Fruit fly (Drosophila melanogaster) whole organism, embryonic: Measurements from ENCODE around the gene faf.

Experiments used
- BtbVII ChIP-seq: fragments of 200-800 bp; sonication (Bioruptor generic); optimal IDR thresholded peaks from 3 replicates; lab custom pipeline; 2017; ENCODE audit warnings: missing biosample characterization, mild to moderate bottlenecking, missing genetic modification characterization
- CG10959 ChIP-seq: fragments of 200-800 bp; sonication (Bioruptor generic); IDR thresholded peaks from 2 replicates; pipeline ENCODE4 v1.3.6; 2022; ENCODE audit warnings: missing biosample characterization, missing genetic modification characterization
- CG1233 ChIP-seq: fragments of 200-800 bp; sonication (Bioruptor generic); optimal IDR thresholded peaks from 4 replicates; lab custom pipeline; 2018; ENCODE audit warnings: missing biosample characterization, mild to moderate bottlenecking, missing genetic modification characterization
- CG13775 ChIP-seq: fragments of 200-800 bp; sonication (Bioruptor generic); optimal IDR thresholded peaks from 3 replicates; lab custom pipeline; 2017; ENCODE audit warnings: missing biosample characterization, mild to moderate bottlenecking, missing genetic modification characterization
- CG14050 ChIP-seq: fragments of 200-800 bp; sonication (Bioruptor generic); IDR thresholded peaks from 3 replicates; pipeline ENCODE4 v1.3.6; 2022; ENCODE audit warnings: missing biosample characterization, missing genetic modification characterization
- CG14710 ChIP-seq: fragments of 200-800 bp; sonication (Bioruptor generic); optimal IDR thresholded peaks from 3 replicates; lab custom pipeline; 2019; ENCODE audit warnings: missing biosample characterization, mild to moderate bottlenecking, missing genetic modification characterization, moderate library complexity
- CG15479 ChIP-seq: fragments of 200-800 bp; sonication (Bioruptor generic); optimal IDR thresholded peaks from 3 replicates; lab custom pipeline; 2019; ENCODE audit warnings: missing biosample characterization, mild to moderate bottlenecking, missing genetic modification characterization, moderate library complexity
- CG15514 ChIP-seq: fragments of 200-800 bp; sonication (Bioruptor generic); optimal IDR thresholded peaks from 3 replicates; lab custom pipeline; 2017; ENCODE audit warnings: missing biosample characterization, missing genetic modification characterization, mild to moderate bottlenecking, moderate library complexity, missing genetic modification reagents
- CG15601 ChIP-seq: fragments of 200-800 bp; sonication (Bioruptor generic); optimal IDR thresholded peaks from 3 replicates; lab custom pipeline; 2019; ENCODE audit warnings: missing biosample characterization, mild to moderate bottlenecking, missing genetic modification characterization, moderate library complexity
- CG2120 ChIP-seq: fragments of 200-800 bp; sonication (Bioruptor generic); optimal IDR thresholded peaks from 3 replicates; lab custom pipeline; 2016; ENCODE audit warnings: missing biosample characterization, missing genetic modification characterization
- CG2712 ChIP-seq: fragments of 200-800 bp; optimal IDR thresholded peaks from 3 replicates; lab custom pipeline; 2019; ENCODE audit warnings: missing biosample characterization, mild to moderate bottlenecking, missing genetic modification characterization, moderate library complexity
- CG30403 ChIP-seq: fragments of 200-800 bp; sonication (Bioruptor generic); optimal IDR thresholded peaks from 3 replicates; lab custom pipeline; 2016; ENCODE audit warnings: missing biosample characterization, missing genetic modification characterization
- CG31365 ChIP-seq: fragments of 200-800 bp; sonication (Bioruptor generic); optimal IDR thresholded peaks from 2 replicates; lab custom pipeline; 2018; ENCODE audit warnings: missing biosample characterization, mild to moderate bottlenecking, missing genetic modification characterization
- CG3995 ChIP-seq: fragments of 200-800 bp; sonication (Bioruptor generic); optimal IDR thresholded peaks from 3 replicates; lab custom pipeline; 2016; ENCODE audit warnings: missing biosample characterization, missing genetic modification characterization
- CG4617 ChIP-seq: fragments of 200-800 bp; sonication (Bioruptor generic); optimal IDR thresholded peaks from 3 replicates; lab custom pipeline; 2016; ENCODE audit warnings: missing biosample characterization, missing genetic modification characterization, borderline replicate concordance
- CG5245 ChIP-seq: fragments of 200-800 bp; sonication (Bioruptor generic); optimal IDR thresholded peaks from 3 replicates; lab custom pipeline; 2016; ENCODE audit warnings: missing biosample characterization, missing genetic modification characterization
- CG7357 ChIP-seq: fragments of 200-800 bp; sonication (Bioruptor generic); IDR thresholded peaks from 3 replicates; pipeline ENCODE4 v1.3.6; 2022; ENCODE audit warnings: missing biosample characterization, missing genetic modification characterization
- CG7372 ChIP-seq: fragments of 200-800 bp; sonication (Bioruptor generic); IDR thresholded peaks from 2 replicates; pipeline ENCODE4 v1.3.6; 2022; ENCODE audit warnings: missing biosample characterization, missing genetic modification characterization
- CG8359 ChIP-seq: fragments of 200-800 bp; sonication (Bioruptor generic); optimal IDR thresholded peaks from 2 replicates; lab custom pipeline; 2017; ENCODE audit warnings: missing biosample characterization, mild to moderate bottlenecking, missing genetic modification characterization, borderline replicate concordance
- CoRest ChIP-seq: fragments of 200-800 bp; sonication (Bioruptor generic); optimal IDR thresholded peaks from 3 replicates; lab custom pipeline; 2018; ENCODE audit warnings: missing biosample characterization, mild to moderate bottlenecking, missing genetic modification characterization, moderate library complexity
- Dll ChIP-seq: fragments of 200-800 bp; sonication (Bioruptor generic); IDR thresholded peaks from 4 replicates; pipeline ENCODE4 v1.3.6; 2022; ENCODE audit warnings: missing biosample characterization, missing genetic modification characterization; ENCODE audit not compliant: partially characterized antibody
- ERR ChIP-seq: fragments of 200-800 bp; sonication (Bioruptor generic); optimal IDR thresholded peaks from 2 replicates; lab custom pipeline; 2016; ENCODE audit warnings: missing biosample characterization, missing genetic modification characterization
- Ets97D ChIP-seq: fragments of 200-800 bp; sonication (Bioruptor generic); optimal IDR thresholded peaks from 3 replicates; lab custom pipeline; 2016; ENCODE audit warnings: missing biosample characterization, missing genetic modification characterization
- HHEX ChIP-seq: fragments of 200-800 bp; sonication (Bioruptor generic); optimal IDR thresholded peaks from 3 replicates; lab custom pipeline; 2017; ENCODE audit warnings: missing biosample characterization, mild to moderate bottlenecking, missing genetic modification characterization, missing genetic modification reagents
- Hsf ChIP-seq: fragments of 200-800 bp; sonication (Bioruptor generic); optimal IDR thresholded peaks from 3 replicates; lab custom pipeline; 2016; ENCODE audit warnings: missing biosample characterization, missing genetic modification characterization
- Kr ChIP-seq: fragments of 200-800 bp; sonication (Bioruptor generic); optimal IDR thresholded peaks from 2 replicates; lab custom pipeline; 2017; ENCODE audit warnings: missing biosample characterization, mild to moderate bottlenecking, missing genetic modification characterization
- Lhr ChIP-seq: fragments of 200-800 bp; sonication (Bioruptor generic); optimal IDR thresholded peaks from 3 replicates; lab custom pipeline; 2017; ENCODE audit warnings: mild to moderate bottlenecking, missing biosample characterization, missing genetic modification reagents, missing genetic modification characterization
- MTF-1 ChIP-seq: fragments of 200-800 bp; sonication (Bioruptor generic); optimal IDR thresholded peaks from 2 replicates; lab custom pipeline; 2018; ENCODE audit warnings: missing biosample characterization, mild to moderate bottlenecking, missing genetic modification characterization, borderline replicate concordance
- NC2α ChIP-seq: fragments of 200-800 bp; sonication (Bioruptor generic); optimal IDR thresholded peaks from 2 replicates; lab custom pipeline; 2016; ENCODE audit warnings: missing biosample characterization, missing genetic modification characterization
- NK7.1 ChIP-seq: fragments of 200-800 bp; sonication (Bioruptor generic); optimal IDR thresholded peaks from 3 replicates; lab custom pipeline; 2016; ENCODE audit warnings: missing biosample characterization, missing genetic modification characterization
- Side ChIP-seq: fragments of 200-800 bp; sonication (Bioruptor generic); optimal IDR thresholded peaks from 2 replicates; lab custom pipeline; 2016; ENCODE audit warnings: missing biosample characterization, missing genetic modification characterization
- Sin3A ChIP-seq: fragments of >200 bp; optimal IDR thresholded peaks from 2 replicates; lab custom pipeline; 2018
- Sry-δ ChIP-seq: fragments of 200-800 bp; sonication (Bioruptor generic); optimal IDR thresholded peaks from 2 replicates; lab custom pipeline; 2016; ENCODE audit warnings: missing biosample characterization, missing genetic modification characterization
- Taf1 ChIP-seq: fragments of 200-800 bp; sonication (Bioruptor generic); IDR thresholded peaks from 2 replicates; pipeline ENCODE4 v1.3.6; 2022; ENCODE audit warnings: missing biosample characterization, missing genetic modification characterization
- YL-1 ChIP-seq: fragments of 200-800 bp; sonication (Bioruptor generic); optimal IDR thresholded peaks from 3 replicates; lab custom pipeline; 2017; ENCODE audit warnings: missing biosample characterization, mild to moderate bottlenecking, missing genetic modification characterization
- ase ChIP-seq: fragments of 200-800 bp; sonication (Bioruptor generic); IDR thresholded peaks from 3 replicates; pipeline ENCODE4 v1.3.6; 2022; ENCODE audit warnings: missing biosample characterization, missing genetic modification characterization
- bigmax ChIP-seq: fragments of 200-800 bp; sonication (Bioruptor generic); optimal IDR thresholded peaks from 2 replicates; lab custom pipeline; 2018; ENCODE audit warnings: missing biosample characterization, mild to moderate bottlenecking, missing genetic modification characterization
- crp ChIP-seq, 2 experiments: fragments of 200-800 bp; sonication (Bioruptor generic); optimal IDR thresholded peaks; 2 replicates in 1 of 2; 3 replicates in 1 of 2; lab custom pipeline; 2017; ENCODE audit warnings: missing biosample characterization in 2 of 2, missing genetic modification characterization in 2 of 2, mild to moderate bottlenecking in 1 of 2, moderate library complexity in 1 of 2
- eve ChIP-seq, 2 experiments: fragments of >200 bp; optimal IDR thresholded peaks; 2 replicates each; lab custom pipeline; 2017; ENCODE audit warnings: missing biosample characterization in 2 of 2, missing genetic modification characterization in 2 of 2
- fd64A ChIP-seq: fragments of 200-800 bp; sonication (Bioruptor generic); optimal IDR thresholded peaks from 3 replicates; lab custom pipeline; 2018; ENCODE audit warnings: missing biosample characterization, mild to moderate bottlenecking, missing genetic modification characterization
- gsb-n ChIP-seq: fragments of 200-800 bp; sonication (Bioruptor generic); optimal IDR thresholded peaks from 3 replicates; lab custom pipeline; 2018; ENCODE audit warnings: missing biosample characterization, mild to moderate bottlenecking, missing genetic modification characterization
- hb ChIP-seq: fragments of 200-800 bp; sonication (Bioruptor generic); IDR thresholded peaks from 3 replicates; pipeline ENCODE4 v1.3.6; 2022; ENCODE audit warnings: missing biosample characterization, missing genetic modification characterization; ENCODE audit not compliant: partially characterized antibody
- maf-S ChIP-seq: fragments of 200-800 bp; sonication (Bioruptor generic); optimal IDR thresholded peaks from 2 replicates; lab custom pipeline; 2016; ENCODE audit warnings: missing biosample characterization, missing genetic modification characterization
- nmo ChIP-seq: fragments of 200-800 bp; sonication (Bioruptor generic); optimal IDR thresholded peaks from 2 replicates; lab custom pipeline; 2018; ENCODE audit warnings: missing biosample characterization, mild to moderate bottlenecking, missing genetic modification characterization, moderate library complexity
- org-1 ChIP-seq: fragments of 200-800 bp; sonication (Bioruptor generic); optimal IDR thresholded peaks from 2 replicates; lab custom pipeline; 2017; ENCODE audit warnings: missing biosample characterization, missing genetic modification characterization
- pho ChIP-seq: fragments of 200-800 bp; sonication (Bioruptor generic); optimal IDR thresholded peaks from 2 replicates; lab custom pipeline; 2016; ENCODE audit warnings: missing biosample characterization, missing genetic modification characterization
- sens ChIP-seq: fragments of 200-800 bp; sonication (Bioruptor generic); peaks from one replicate; lab custom pipeline; 2016; ENCODE audit warnings: missing biosample characterization, missing genetic modification characterization
- stwl ChIP-seq: fragments of 200-800 bp; sonication (Bioruptor generic); optimal IDR thresholded peaks from 3 replicates; lab custom pipeline; 2018; ENCODE audit warnings: missing biosample characterization, mild to moderate bottlenecking, missing genetic modification characterization, moderate library complexity
- sug ChIP-seq: fragments of 200-800 bp; optimal IDR thresholded peaks from 2 replicates; lab custom pipeline; 2019; ENCODE audit warnings: missing biosample characterization, mild to moderate bottlenecking, missing genetic modification characterization, moderate library complexity
- zen ChIP-seq: fragments of 200-800 bp; sonication (Bioruptor generic); optimal IDR thresholded peaks from 3 replicates; lab custom pipeline; 2018; ENCODE audit warnings: missing biosample characterization, mild to moderate bottlenecking, missing genetic modification characterization, moderate library complexity

Gene faf

DNA sequence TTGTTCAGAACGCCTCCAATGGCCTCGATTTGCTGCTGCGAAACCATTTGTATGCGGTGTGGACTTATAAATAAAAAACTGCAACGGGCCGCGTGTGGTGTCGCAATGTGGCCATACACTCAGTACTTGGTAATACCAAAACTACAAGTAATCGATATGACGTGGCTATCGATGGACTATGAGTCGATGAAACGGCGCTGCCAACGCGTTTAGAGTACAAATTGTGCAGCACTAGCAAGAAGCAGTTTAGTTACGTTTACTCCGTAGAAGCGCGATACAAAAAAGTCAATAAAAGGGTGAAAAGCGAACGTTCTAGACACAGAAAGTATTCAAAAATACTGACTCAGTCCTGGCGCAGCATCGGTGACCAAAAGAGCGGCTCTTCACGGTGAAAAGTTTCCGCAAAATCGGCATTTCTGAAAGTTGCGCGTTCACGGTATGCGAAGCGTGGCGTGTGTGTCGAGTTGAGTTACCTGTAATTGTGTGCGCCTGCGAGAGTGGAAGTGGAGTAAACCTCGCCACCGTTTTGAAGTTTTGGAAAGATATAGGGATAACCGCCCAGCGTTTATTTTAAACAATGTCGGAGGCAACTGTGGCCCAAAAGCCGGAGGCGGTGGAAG lies 29.3 kb upstream of the faf start, which contains the start of the genes nero and CG1910 (continued):
- TF ChIP-seq Hsf (GFP tag; lab: Kevin White, UChicago) (peak; percentile 30), CG15479 (GFP tag; lab: Kevin White, UChicago) (peak; percentile 84), Sry-δ (GFP tag; lab: Kevin White, UChicago) (peak; percentile 86), maf-S (GFP tag; lab: Kevin White, UChicago) (peak; percentile 33), CG14050 (GFP tag; lab: Robert Waterston, UW) (no peak), BtbVII (GFP tag; lab: Kevin White, UChicago) (no peak), CG4617 (peak; percentile 55), CG2120 (GFP tag; lab: Kevin White, UChicago) (peak; percentile 6), sug (tag; lab: Kevin White, UChicago) (peak; percentile 53), CG7372 (GFP tag; lab: Robert Waterston, UW) (no peak), HHEX (GFP tag; lab: Kevin White, UChicago) (no peak), NC2α (no peak), pho (GFP tag; lab: Kevin White, UChicago) (peak; percentile 7), zen (tag; lab: Kevin White, UChicago) (peak; percentile 37), NK7.1 (GFP tag; lab: Kevin White, UChicago) (no peak), Kr (GFP tag; lab: Kevin White, UChicago) (peak; percentile 3), Side (no peak), sens (GFP tag; lab: Kevin White, UChicago) (peak; percentile 65), hb (GFP tag; lab: Robert Waterston, UW) (no peak), CG15514 (GFP tag; lab: Kevin White, UChicago) (peak; percentile 78), CG8359 (GFP tag; lab: Kevin White, UChicago) (no peak), CG31365 (tag; lab: Kevin White, UChicago) (peak; percentile 18), CG7357 (GFP tag; lab: Robert Waterston, UW) (0 out of 3 replicates have a peak, but pooled peaks have one; percentile 23), CG15601 (tag; lab: Kevin White, UChicago) (peak; percentile 37), fd64A (GFP tag; lab: Kevin White, UChicago) (no peak), CG1233 (GFP tag; lab: Kevin White, UChicago) (peak; percentile 29), CoRest (tag; lab: Kevin White, UChicago) (peak; percentile 8), CG10959 (GFP tag; lab: Robert Waterston, UW) (no peak), YL-1 (GFP tag; lab: Kevin White, UChicago) (peak; percentile 17), ERR (GFP tag; lab: Kevin White, UChicago) (peak; percentile 46), eve (GFP tag; optimal IDR thresholded peaks at IDR 0.05; lab: Kevin White, UChicago) (no peak), CG30403 (GFP tag; lab: Kevin White, UChicago) (peak; percentile 9), Taf1 (GFP tag; lab: Robert Waterston, UW) (no peak), CG13775 (GFP tag; lab: Kevin White, UChicago) (no peak), ase (GFP tag; lab: Robert Waterston, UW) (no peak), CG2712 (peak; percentile 50), Lhr (GFP tag; lab: Kevin White, UChicago) (peak; percentile 60), CG3995 (peak; percentile 94), Dll (GFP tag; lab: Robert Waterston, UW) (no peak), MTF-1 (GFP tag; lab: Kevin White, UChicago) (no peak), org-1 (no peak), Ets97D (peak; percentile 28), CG14710 (tag; lab: Kevin White, UChicago) (peak; percentile 43), bigmax (peak; percentile 60), stwl (tag; lab: Kevin White, UChicago) (peak; percentile 75), Sin3A (lab: Kevin White, UChicago) (peak; percentile 76), nmo (GFP tag; lab: Kevin White, UChicago) (peak; percentile 48), crp (GFP tag; optimal IDR thresholded peaks at IDR 0.05; lab: Kevin White, UChicago) (peak in 1 of 2 experiments; percentile 13), CG5245 (GFP tag; lab: Kevin White, UChicago) (peak; percentile 10), gsb-n (tag; lab: Kevin White, UChicago) (no peak)
